Fruit fly (Drosophila melanogaster) whole organism, embryonic: Measurements from ENCODE around the gene DZIP1.
A peak's percentile ranks its signal among the peaks of the same experiment; 100 is the strongest.

Experiments
- Abd-B ChIP-seq: fragments of 200-800 bp; sonication (Bioruptor generic); optimal IDR thresholded peaks from 2 replicates; lab custom pipeline; 2018; ENCODE audit warnings: missing biosample characterization, mild to moderate bottlenecking, missing genetic modification characterization, moderate library complexity
- Adf1 ChIP-seq: fragments of 200-800 bp; sonication (Bioruptor generic); IDR thresholded peaks from 2 replicates; pipeline ENCODE4 v1.3.6; 2022; ENCODE audit warnings: missing biosample characterization, missing genetic modification characterization
- Bgb ChIP-seq: fragments of 200-800 bp; sonication (Bioruptor generic); IDR thresholded peaks from 2 replicates; pipeline ENCODE4 v1.3.6; 2022; ENCODE audit warnings: missing biosample characterization, missing genetic modification characterization; ENCODE audit not compliant: partially characterized antibody
- CG10979 ChIP-seq: fragments of 200-800 bp; sonication (Bioruptor generic); optimal IDR thresholded peaks from 2 replicates; lab custom pipeline; 2018; ENCODE audit warnings: missing biosample characterization, mild to moderate bottlenecking, missing genetic modification characterization, moderate library complexity
- CG11398 ChIP-seq: fragments of 200-800 bp; sonication (Bioruptor generic); optimal IDR thresholded peaks from 2 replicates; lab custom pipeline; 2016; ENCODE audit warnings: missing biosample characterization, missing genetic modification characterization
- CG14014 ChIP-seq: fragments of 200-800 bp; sonication (Bioruptor generic); IDR thresholded peaks from 2 replicates; pipeline ENCODE4 v1.3.6; 2022; ENCODE audit warnings: missing biosample characterization, missing genetic modification characterization
- CG14667 ChIP-seq: fragments of 200-800 bp; sonication (Bioruptor generic); IDR thresholded peaks from 2 replicates; pipeline ENCODE4 v1.3.6; 2022; ENCODE audit warnings: missing biosample characterization, missing genetic modification characterization
- CG17186 ChIP-seq: fragments of 200-800 bp; sonication (Bioruptor generic); optimal IDR thresholded peaks from 3 replicates; lab custom pipeline; 2017; ENCODE audit warnings: missing biosample characterization, missing genetic modification reagents, missing genetic modification characterization
- CG17829 ChIP-seq: fragments of 200-800 bp; optimal IDR thresholded peaks from 2 replicates; lab custom pipeline; 2019; ENCODE audit warnings: missing biosample characterization, mild to moderate bottlenecking, missing genetic modification characterization, moderate library complexity
- CG18599 ChIP-seq: fragments of 200-800 bp; sonication (Bioruptor generic); optimal IDR thresholded peaks from 3 replicates; lab custom pipeline; 2017; ENCODE audit warnings: missing biosample characterization, missing genetic modification characterization, mild to moderate bottlenecking, moderate library complexity, missing genetic modification reagents
- CG2875 ChIP-seq: fragments of 200-800 bp; sonication (Bioruptor generic); optimal IDR thresholded peaks from 2 replicates; lab custom pipeline; 2017; ENCODE audit warnings: missing biosample characterization, mild to moderate bottlenecking, missing genetic modification characterization, missing genetic modification reagents
- CG30403 ChIP-seq: fragments of 200-800 bp; sonication (Bioruptor generic); optimal IDR thresholded peaks from 3 replicates; lab custom pipeline; 2016; ENCODE audit warnings: missing biosample characterization, missing genetic modification characterization
- CG32767 ChIP-seq: fragments of 200-800 bp; sonication (Bioruptor generic); IDR thresholded peaks from 2 replicates; pipeline ENCODE4 v1.3.6; 2022; ENCODE audit warnings: missing biosample characterization, missing genetic modification characterization
- CG33213 ChIP-seq: fragments of 200-800 bp; sonication (Bioruptor generic); optimal IDR thresholded peaks from 3 replicates; lab custom pipeline; 2016; ENCODE audit warnings: missing biosample characterization, missing genetic modification characterization
- CG9609 ChIP-seq: fragments of 200-800 bp; sonication (Bioruptor generic); optimal IDR thresholded peaks from 3 replicates; lab custom pipeline; 2016; ENCODE audit warnings: missing biosample characterization, missing genetic modification characterization
- Camta ChIP-seq: fragments of 200-800 bp; sonication (Bioruptor generic); optimal IDR thresholded peaks from 2 replicates; lab custom pipeline; 2016; ENCODE audit warnings: missing biosample characterization, missing genetic modification characterization
- Dll ChIP-seq: fragments of 200-800 bp; sonication (Bioruptor generic); IDR thresholded peaks from 4 replicates; pipeline ENCODE4 v1.3.6; 2022; ENCODE audit warnings: missing biosample characterization, missing genetic modification characterization; ENCODE audit not compliant: partially characterized antibody
- Doc2 ChIP-seq: fragments of 200-800 bp; sonication (Bioruptor generic); IDR thresholded peaks from 2 replicates; pipeline ENCODE4 v1.3.6; 2022; ENCODE audit warnings: missing biosample characterization, missing genetic modification characterization
- HLH4C ChIP-seq: fragments of 200-800 bp; sonication (Bioruptor generic); IDR thresholded peaks from 3 replicates; pipeline ENCODE4 v1.3.6; 2022; ENCODE audit warnings: missing biosample characterization, missing genetic modification characterization; ENCODE audit not compliant: partially characterized antibody
- HLHmδ ChIP-seq: fragments of 200-800 bp; sonication (Bioruptor generic); optimal IDR thresholded peaks from 2 replicates; lab custom pipeline; 2018; ENCODE audit warnings: missing biosample characterization, mild to moderate bottlenecking, missing genetic modification characterization, moderate library complexity
- Lhr ChIP-seq: fragments of 200-800 bp; sonication (Bioruptor generic); optimal IDR thresholded peaks from 3 replicates; lab custom pipeline; 2017; ENCODE audit warnings: mild to moderate bottlenecking, missing biosample characterization, missing genetic modification reagents, missing genetic modification characterization
- MESR4 ChIP-seq: fragments of 200-800 bp; sonication (Bioruptor generic); optimal IDR thresholded peaks from 2 replicates; lab custom pipeline; 2018; ENCODE audit warnings: missing biosample characterization, mild to moderate bottlenecking, missing genetic modification characterization, moderate library complexity
- Mrtf ChIP-seq: fragments of 200-800 bp; sonication (Bioruptor generic); IDR thresholded peaks from 3 replicates; pipeline ENCODE4 v1.3.6; 2022; ENCODE audit warnings: missing biosample characterization, missing genetic modification characterization
- Sry-δ ChIP-seq: fragments of 200-800 bp; sonication (Bioruptor generic); optimal IDR thresholded peaks from 2 replicates; lab custom pipeline; 2016; ENCODE audit warnings: missing biosample characterization, missing genetic modification characterization
- Trl ChIP-seq, 3 experiments: fragments of >200 bp in 2 of 3; fragments of 200-800 bp in 1 of 3; sonication (Bioruptor generic) in 1 of 3; optimal IDR thresholded peaks; 2 replicates in 1 of 3; 3 replicates in 2 of 3; lab custom pipeline; 2016 to 2017; ENCODE audit warnings: missing biosample characterization in 1 of 3, missing genetic modification characterization in 1 of 3
- ato ChIP-seq: fragments of 200-800 bp; sonication (Bioruptor generic); IDR thresholded peaks from 2 replicates; pipeline ENCODE4 v1.3.6; 2022; ENCODE audit warnings: missing biosample characterization, missing genetic modification characterization; ENCODE audit not compliant: partially characterized antibody
- chif ChIP-seq, 2 experiments: fragments of 200-800 bp; sonication (Bioruptor generic); optimal IDR thresholded peaks; 3 replicates each; lab custom pipeline; 2016; ENCODE audit warnings: missing biosample characterization in 2 of 2, missing genetic modification characterization in 2 of 2
- h ChIP-seq: fragments of >200 bp; optimal IDR thresholded peaks from 2 replicates; lab custom pipeline; 2017
- inv ChIP-seq: fragments of 200-800 bp; sonication (Bioruptor generic); IDR thresholded peaks from 2 replicates; pipeline ENCODE4 v1.3.6; 2022; ENCODE audit warnings: missing biosample characterization, missing genetic modification characterization; ENCODE audit not compliant: partially characterized antibody
- lilli ChIP-seq: fragments of 200-800 bp; sonication (Bioruptor generic); optimal IDR thresholded peaks from 3 replicates; lab custom pipeline; 2016; ENCODE audit warnings: missing biosample characterization, missing genetic modification characterization
- nau ChIP-seq: fragments of 200-800 bp; sonication (Bioruptor generic); optimal IDR thresholded peaks from 3 replicates; lab custom pipeline; 2017; ENCODE audit warnings: missing biosample characterization, mild to moderate bottlenecking, missing genetic modification characterization, missing genetic modification reagents
- nmo ChIP-seq: fragments of 200-800 bp; sonication (Bioruptor generic); optimal IDR thresholded peaks from 2 replicates; lab custom pipeline; 2018; ENCODE audit warnings: missing biosample characterization, mild to moderate bottlenecking, missing genetic modification characterization, moderate library complexity
- oc ChIP-seq: fragments of 200-800 bp; sonication (Bioruptor generic); optimal IDR thresholded peaks from 2 replicates; lab custom pipeline; 2018; ENCODE audit warnings: missing biosample characterization, mild to moderate bottlenecking, missing genetic modification characterization, moderate library complexity
- p53 ChIP-seq: fragments of 200-800 bp; sonication (Bioruptor generic); optimal IDR thresholded peaks from 2 replicates; lab custom pipeline; 2016; ENCODE audit warnings: missing biosample characterization, missing genetic modification characterization
- pho ChIP-seq: fragments of 200-800 bp; sonication (Bioruptor generic); optimal IDR thresholded peaks from 2 replicates; lab custom pipeline; 2016; ENCODE audit warnings: missing biosample characterization, missing genetic modification characterization
- pzg ChIP-seq: fragments of 200-800 bp; sonication (Bioruptor generic); optimal IDR thresholded peaks from 3 replicates; lab custom pipeline; 2018; ENCODE audit warnings: missing biosample characterization, mild to moderate bottlenecking, missing genetic modification characterization, moderate library complexity
- slbo ChIP-seq: fragments of 200-800 bp; sonication (Bioruptor generic); IDR thresholded peaks from 2 replicates; pipeline ENCODE4 v1.3.6; 2022; ENCODE audit warnings: missing biosample characterization, missing genetic modification characterization
- slou ChIP-seq: fragments of 200-800 bp; sonication (Bioruptor generic); optimal IDR thresholded peaks from 3 replicates; lab custom pipeline; 2016; ENCODE audit warnings: missing biosample characterization, missing genetic modification characterization
- sna ChIP-seq: fragments of 200-800 bp; sonication (Bioruptor generic); IDR thresholded peaks from 2 replicates; pipeline ENCODE4 v1.3.6; 2022; ENCODE audit warnings: missing biosample characterization, missing genetic modification characterization; ENCODE audit not compliant: partially characterized antibody
- so ChIP-seq: fragments of 200-800 bp; sonication (Bioruptor generic); IDR thresholded peaks from 3 replicates; pipeline ENCODE4 v1.3.6; 2022; ENCODE audit warnings: missing biosample characterization, missing genetic modification characterization
- sug ChIP-seq: fragments of 200-800 bp; optimal IDR thresholded peaks from 2 replicates; lab custom pipeline; 2019; ENCODE audit warnings: missing biosample characterization, mild to moderate bottlenecking, missing genetic modification characterization, moderate library complexity
- tll ChIP-seq, 2 experiments: fragments of 200-800 bp in 1 of 2; fragments of >200 bp in 1 of 2; sonication (Bioruptor generic) in 1 of 2; optimal IDR thresholded peaks; 2 replicates each; lab custom pipeline; 2017 to 2019; ENCODE audit warnings: missing biosample characterization in 2 of 2, missing genetic modification characterization in 2 of 2, mild to moderate bottlenecking in 1 of 2, moderate library complexity in 1 of 2
- vnd ChIP-seq: fragments of 200-800 bp; sonication (Bioruptor generic); IDR thresholded peaks from 3 replicates; pipeline ENCODE4 v1.3.6; 2022; ENCODE audit warnings: missing biosample characterization, missing genetic modification characterization; ENCODE audit not compliant: partially characterized antibody
- zen2 ChIP-seq: fragments of 200-800 bp; sonication (Bioruptor generic); IDR thresholded peaks from 3 replicates; pipeline ENCODE4 v1.3.6; 2022; ENCODE audit warnings: missing biosample characterization, missing genetic modification characterization; ENCODE audit not compliant: partially characterized antibody

DZIP1 gene

DNA sequence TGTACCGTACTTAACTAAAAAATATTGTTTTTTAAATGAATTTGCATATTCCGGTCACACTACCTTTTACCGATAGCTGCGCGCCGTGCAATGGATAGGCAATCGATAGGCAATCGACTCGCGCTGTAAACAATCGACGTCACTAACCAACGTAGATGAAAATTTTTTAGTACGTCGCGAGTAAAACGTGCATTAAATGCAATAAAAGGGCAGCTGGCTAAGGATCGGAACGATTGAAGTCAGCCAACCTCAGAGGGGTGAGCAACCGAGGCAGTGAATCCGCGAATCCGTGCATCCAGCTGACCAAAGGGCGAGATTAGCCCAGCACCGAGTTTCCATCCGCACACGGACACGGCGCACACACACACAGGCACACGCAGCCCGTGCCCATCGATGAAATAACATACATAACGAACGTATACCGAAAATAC lies 3.1 kb downstream of the DZIP1 start, which contains the start of gene Pp1alpha-96A (continued):
- TF ChIP-seq HLH4C (peak; percentile 84), CG9609 (GFP tag; lab: Kevin White, UChicago) (no peak), Doc2 (GFP tag; lab: Robert Waterston, UW) (no peak), Abd-B (GFP tag; lab: Kevin White, UChicago) (peak; percentile 49), slbo (GFP tag; lab: Robert Waterston, UW) (peak; percentile 27; the same call in 1 of the 2 replicates), Trl (optimal IDR thresholded peaks at IDR 0.05; lab: Kevin White, UChicago) (no peak), Trl (GFP tag; optimal IDR thresholded peaks at IDR 0.05; lab: Kevin White, UChicago) (peak; percentile 32), MESR4 (peak; percentile 98), nmo (GFP tag; lab: Kevin White, UChicago) (peak; percentile 44), vnd (GFP tag; lab: Robert Waterston, UW) (peak; percentile 85), inv (GFP tag; lab: Robert Waterston, UW) (peak; percentile 76; the same call in 1 of the 2 replicates), Lhr (GFP tag; lab: Kevin White, UChicago) (no peak), slou (GFP tag; lab: Kevin White, UChicago) (no peak), sna (peak; percentile 80), chif (GFP tag; optimal IDR thresholded peaks at IDR 0.05; lab: Kevin White, UChicago) (peak in 1 of 2 experiments; percentile 9), sug (no peak), oc (tag; lab: Kevin White, UChicago) (no peak), CG30403 (GFP tag; lab: Kevin White, UChicago) (peak; percentile 19), ato (GFP tag; lab: Robert Waterston, UW) (peak; percentile 86), CG14667 (no peak), pho (GFP tag; lab: Kevin White, UChicago) (peak; percentile 26), CG14014 (GFP tag; lab: Robert Waterston, UW) (no peak), CG18599 (GFP tag; lab: Kevin White, UChicago) (no peak), HLHmδ (no peak), Mrtf (no peak), h (lab: Kevin White, UChicago) (no peak), CG11398 (GFP tag; lab: Kevin White, UChicago) (peak; percentile 18), CG33213 (GFP tag; lab: Kevin White, UChicago) (peak; percentile 16), lilli (peak; percentile 34), Sry-δ (GFP tag; lab: Kevin White, UChicago) (peak; percentile 93), nau (GFP tag; lab: Kevin White, UChicago) (peak; percentile 15), CG17829 (tag; lab: Kevin White, UChicago) (no peak), zen2 (GFP tag; lab: Robert Waterston, UW) (peak; percentile 73; the same call in 2 of the 3 replicates), CG17186 (GFP tag; lab: Kevin White, UChicago) (peak; percentile 95), CG10979 (tag; lab: Kevin White, UChicago) (peak; percentile 19), Camta (GFP tag; lab: Kevin White, UChicago) (peak; percentile 22), Bgb (GFP tag; lab: Robert Waterston, UW) (peak; percentile 92), pzg (GFP tag; lab: Kevin White, UChicago) (peak; percentile 83), so (GFP tag; lab: Robert Waterston, UW) (no peak), CG2875 (GFP tag; lab: Kevin White, UChicago) (no peak), tll (GFP tag; optimal IDR thresholded peaks at IDR 0.05; lab: Kevin White, UChicago) (no peak), Dll (GFP tag; lab: Robert Waterston, UW) (peak; percentile 86), Adf1 (GFP tag; lab: Robert Waterston, UW) (0 out of 2 replicates have a peak, but pooled peaks have one; percentile 7), p53 (GFP tag; lab: Kevin White, UChicago) (no peak), CG32767 (GFP tag; lab: Robert Waterston, UW) (peak; percentile 62; the same call in 1 of the 2 replicates)
